Worm (Caenorhabditis elegans) whole organism, midembryonic: ENCODE measurements around the gene F53F4.2.

ENCODE experiments used
- T22C8.4 ChIP-seq: fragments of 200-800 bp; sonication (Bioruptor generic); IDR thresholded peaks from 2 replicates; pipeline ENCODE4 v1.3.6; 2022; ENCODE audit warnings: missing genetic modification characterization, missing compliant biosample characterization
- cog-1 ChIP-seq: sonication (generic microtip); optimal IDR thresholded peaks from 2 replicates; lab custom pipeline; 2016; ENCODE audit warnings: missing genetic modification characterization, missing compliant biosample characterization
- flt-1 ChIP-seq: fragments of 200-800 bp; sonication (Bioruptor generic); IDR thresholded peaks from 2 replicates; pipeline ENCODE4 v1.3.6; 2022; ENCODE audit warnings: missing genetic modification characterization, missing compliant biosample characterization
- klf-2 ChIP-seq: fragments of 200-800 bp; sonication (Bioruptor generic); conservative IDR thresholded peaks from 2 replicates; pipeline ENCODE4 v1.3.6; 2022; ENCODE audit warnings: missing genetic modification reagents, missing genetic modification characterization, missing compliant biosample characterization
- med-1 ChIP-seq: sonication (generic microtip); optimal IDR thresholded peaks from 2 replicates; lab custom pipeline; 2017; ENCODE audit warnings: missing genetic modification characterization, mild to moderate bottlenecking, missing compliant biosample characterization, antibody characterized with exemption, missing genetic modification reagents; ENCODE audit not compliant: insufficient read depth
- ref-1 ChIP-seq: fragments of 200-800 bp; sonication (Bioruptor generic); conservative IDR thresholded peaks from 2 replicates; pipeline ENCODE4 v1.3.6; 2022; ENCODE audit warnings: missing genetic modification reagents, missing genetic modification characterization, missing compliant biosample characterization
- tab-1 ChIP-seq: fragments of 200-800 bp; sonication (Bioruptor generic); IDR thresholded peaks from 2 replicates; pipeline ENCODE4 v1.3.6; 2022; ENCODE audit warnings: missing genetic modification characterization, missing compliant biosample characterization
- ztf-23 ChIP-seq: fragments of 200-800 bp; sonication (Bioruptor generic); IDR thresholded peaks from 2 replicates; pipeline ENCODE4 v1.3.6; 2022; ENCODE audit warnings: missing genetic modification reagents, missing genetic modification characterization, missing compliant biosample characterization
- ztf-29 ChIP-seq: fragments of 200-800 bp; sonication (Bioruptor generic); IDR thresholded peaks from 2 replicates; pipeline ENCODE4 v1.3.6; 2022; ENCODE audit warnings: missing genetic modification reagents, missing genetic modification characterization, missing compliant biosample characterization

The F53F4.2 gene

ce11 chrV:13589494-13590176, at the start of gene F53F4.2, which contains the start of gene F53F4.18:
TSS of gene F53F4.2 (minus strand) at chrV:13589594.
TSS of gene F53F4.18 (plus strand) at chrV:13590126.
- TF ChIP-seq ref-1 (GFP tag; lab: Robert Waterston, UW) (no peak), ztf-23 (GFP tag; lab: Robert Waterston, UW) (no peak), ztf-29 (GFP tag; lab: Robert Waterston, UW) (no peak), med-1 (GFP tag; lab: Kevin White, UChicago) (no peak), flt-1 (GFP tag; lab: Robert Waterston, UW) (no peak), klf-2 (GFP tag; lab: Robert Waterston, UW) (no peak), T22C8.4 (GFP tag; lab: Robert Waterston, UW) (no peak), tab-1 (GFP tag; lab: Robert Waterston, UW) (no peak), cog-1 (tag; lab: Kevin White, UChicago) (no peak)

ce11 chrV:13638040-13638439, 48.6 kb upstream of the F53F4.2 start:
- TF ChIP-seq T22C8.4 (GFP tag; lab: Robert Waterston, UW), result no peak
- no peak for TF ChIP-seq tab-1 (GFP tag; lab: Robert Waterston, UW)
- TF ChIP-seq ztf-23 (GFP tag; lab: Robert Waterston, UW), result no peak
- no peak for TF ChIP-seq ref-1 (GFP tag; lab: Robert Waterston, UW)
- TF ChIP-seq cog-1 (tag; lab: Kevin White, UChicago), result no peak
- TF ChIP-seq flt-1 (GFP tag; lab: Robert Waterston, UW), result no peak
- TF ChIP-seq klf-2 (GFP tag; lab: Robert Waterston, UW), result no peak

- TF ChIP-seq klf-2 (GFP tag; lab: Robert Waterston, UW) (no peak), T22C8.4 (GFP tag; lab: Robert Waterston, UW) (no peak), flt-1 (GFP tag; lab: Robert Waterston, UW) (no peak), ztf-23 (GFP tag; lab: Robert Waterston, UW) (no peak), ref-1 (GFP tag; lab: Robert Waterston, UW) (no peak), med-1 (GFP tag; lab: Kevin White, UChicago) (no peak), cog-1 (tag; lab: Kevin White, UChicago) (no peak), ztf-29 (GFP tag; lab: Robert Waterston, UW) (no peak), tab-1 (GFP tag; lab: Robert Waterston, UW) (no peak)
These were observed 47.0 kb upstream of the F53F4.2 start for ce11 chrV:13636411-13636810.

DNA sequence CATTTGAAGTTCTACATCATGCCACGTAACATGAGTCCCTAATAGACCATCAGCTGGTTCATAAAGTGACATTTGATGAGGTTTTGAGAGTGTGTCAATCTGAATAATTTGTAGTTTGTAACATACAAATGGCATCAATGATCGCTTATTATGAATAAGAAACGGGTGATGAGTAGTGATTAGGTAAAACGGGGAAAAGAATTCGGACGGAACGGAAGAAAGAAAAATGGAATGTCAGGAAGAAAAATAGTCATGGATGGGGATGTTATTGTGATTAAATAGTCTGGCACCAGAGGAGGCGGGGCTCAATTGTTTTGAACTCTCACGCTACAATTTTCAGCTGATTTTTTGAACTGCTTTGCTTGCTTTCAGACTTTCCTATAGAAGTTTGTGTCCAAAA, 44.8 kb upstream of the F53F4.2 start, which contains the start of gene H37A05.2:
Gene H37A05.2, minus strand, starts transcription at position 101 of the 400 bp plus-strand sequence.
- TF ChIP-seq flt-1 (GFP tag; lab: Robert Waterston, UW) (no peak), cog-1 (tag; lab: Kevin White, UChicago) (no peak), klf-2 (GFP tag; lab: Robert Waterston, UW) (no peak), ref-1 (GFP tag; lab: Robert Waterston, UW) (no peak), tab-1 (GFP tag; lab: Robert Waterston, UW) (no peak), ztf-29 (GFP tag; lab: Robert Waterston, UW) (no peak), T22C8.4 (GFP tag; lab: Robert Waterston, UW) (no peak), med-1 (GFP tag; lab: Kevin White, UChicago) (no peak), ztf-23 (GFP tag; lab: Robert Waterston, UW) (no peak)

DNA sequence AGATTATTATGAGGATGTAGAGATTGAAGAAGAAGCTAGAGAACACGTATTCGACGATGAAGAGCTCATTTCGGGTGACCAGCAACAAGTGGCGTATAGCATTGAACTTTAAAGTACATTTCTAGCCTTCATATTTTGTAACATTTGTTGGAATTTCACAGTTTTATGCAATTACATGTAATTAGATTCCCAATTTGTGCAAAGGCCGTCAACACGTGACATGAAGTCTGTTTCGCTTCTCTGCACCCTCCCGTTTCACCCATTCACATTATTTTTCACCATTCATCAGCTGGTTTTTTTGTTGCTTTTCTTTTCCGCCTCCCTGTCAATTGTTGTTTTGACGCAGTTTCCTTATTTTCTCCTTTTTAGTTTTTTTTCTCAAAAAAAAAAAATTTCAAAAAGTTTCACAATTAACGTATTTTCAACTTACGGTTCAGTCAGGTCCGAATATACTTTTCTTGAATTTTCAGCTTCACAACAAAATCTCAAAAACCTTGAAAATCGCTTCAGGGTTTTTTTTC, 37.8 kb upstream of the F53F4.2 start, which contains the start of gene sde-2:
Gene sde-2, plus strand, starts transcription at position 471 of the 521 bp plus-strand sequence.
- TF ChIP-seq med-1 (GFP tag; lab: Kevin White, UChicago) (no peak), ztf-23 (GFP tag; lab: Robert Waterston, UW) (no peak), tab-1 (GFP tag; lab: Robert Waterston, UW) (no peak), cog-1 (tag; lab: Kevin White, UChicago) (no peak), klf-2 (GFP tag; lab: Robert Waterston, UW) (no peak), flt-1 (GFP tag; lab: Robert Waterston, UW) (no peak), ref-1 (GFP tag; lab: Robert Waterston, UW) (no peak), T22C8.4 (GFP tag; lab: Robert Waterston, UW) (no peak), ztf-29 (GFP tag; lab: Robert Waterston, UW) (no peak)

DNA sequence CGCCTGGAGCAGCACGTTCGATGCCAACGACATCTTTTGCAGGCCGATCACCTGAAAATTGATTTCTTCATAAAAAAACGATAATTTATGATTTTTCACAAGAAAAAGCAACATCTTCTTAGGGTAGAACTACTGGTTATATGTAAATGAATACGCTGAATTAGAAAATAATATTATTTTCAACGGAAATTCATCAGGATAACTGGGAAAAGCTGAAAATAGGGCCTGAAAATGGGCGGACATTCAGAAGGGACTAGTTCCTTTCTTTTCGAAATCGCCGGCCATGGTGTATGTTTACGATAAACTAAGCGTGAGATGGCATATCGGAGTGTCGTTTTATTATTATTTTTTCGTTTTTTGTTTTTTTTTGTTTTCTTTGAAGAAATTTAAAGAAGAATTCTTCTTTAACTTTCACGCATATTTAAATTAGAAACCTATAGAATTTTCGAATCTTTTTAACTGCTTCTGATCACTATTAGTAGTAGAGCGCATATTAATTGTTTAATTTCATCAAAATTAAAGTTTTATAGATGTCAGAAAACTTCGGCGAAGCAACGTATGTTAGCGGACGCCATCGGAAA, 36.2 kb upstream of the F53F4.2 start, which contains the start of the genes nduv-2 and F53F4.12:
Gene nduv-2, minus strand, starts transcription at position 51 of the 581 bp plus-strand sequence.
Gene F53F4.12, plus strand, starts transcription at position 531 of the 581 bp plus-strand sequence.
- TF ChIP-seq T22C8.4 (GFP tag; lab: Robert Waterston, UW), result no peak
- no peak for TF ChIP-seq flt-1 (GFP tag; lab: Robert Waterston, UW)
- TF ChIP-seq ref-1 (GFP tag; lab: Robert Waterston, UW), result no peak
- no peak for TF ChIP-seq ztf-23 (GFP tag; lab: Robert Waterston, UW)
- TF ChIP-seq ztf-29 (GFP tag; lab: Robert Waterston, UW), result no peak
- no peak for TF ChIP-seq med-1 (GFP tag; lab: Kevin White, UChicago)
- no peak for TF ChIP-seq cog-1 (tag; lab: Kevin White, UChicago)
- TF ChIP-seq klf-2 (GFP tag; lab: Robert Waterston, UW), result no peak

- TF ChIP-seq med-1 (GFP tag; lab: Kevin White, UChicago), result no peak
- no peak for TF ChIP-seq flt-1 (GFP tag; lab: Robert Waterston, UW)
- no peak for TF ChIP-seq ztf-29 (GFP tag; lab: Robert Waterston, UW)
- no peak for TF ChIP-seq klf-2 (GFP tag; lab: Robert Waterston, UW)
- TF ChIP-seq tab-1 (GFP tag; lab: Robert Waterston, UW), result no peak
- TF ChIP-seq T22C8.4 (GFP tag; lab: Robert Waterston, UW), result no peak
- no peak for TF ChIP-seq cog-1 (tag; lab: Kevin White, UChicago)
- TF ChIP-seq ztf-23 (GFP tag; lab: Robert Waterston, UW), result no peak
- no peak for TF ChIP-seq ref-1 (GFP tag; lab: Robert Waterston, UW)
These were observed 35.0 kb upstream of the F53F4.2 start, which contains the start of gene F53F4.11 for ce11 chrV:13624424-13624823. TSS of gene F53F4.11 (minus strand) at chrV:13624524.

ce11 chrV:13621720-13622119, 32.3 kb upstream of the F53F4.2 start, which contains the start of gene F53F4.16:
TSS of gene F53F4.16 (minus strand) at chrV:13621820.
- TF ChIP-seq cog-1 (tag; lab: Kevin White, UChicago) (no peak), ztf-29 (GFP tag; lab: Robert Waterston, UW) (no peak), klf-2 (GFP tag; lab: Robert Waterston, UW) (no peak), ref-1 (GFP tag; lab: Robert Waterston, UW) (no peak), flt-1 (GFP tag; lab: Robert Waterston, UW) (no peak), tab-1 (GFP tag; lab: Robert Waterston, UW) (no peak), med-1 (GFP tag; lab: Kevin White, UChicago) (no peak), ztf-23 (GFP tag; lab: Robert Waterston, UW) (no peak), T22C8.4 (GFP tag; lab: Robert Waterston, UW) (no peak)
